Worm (Caenorhabditis elegans): ENCODE results near the gene T25B9.4.

T25B9.4 gene

ce11 chrIV:10718865-10719264, 38.7 kb downstream of the T25B9.4 start:
- no peak for TF ChIP-seq ama-1 (optimal IDR thresholded peaks at IDR 0.05)
- TF ChIP-seq ceh-13 (GFP tag; optimal IDR thresholded peaks at IDR 0.05) = no peak
- TF ChIP-seq ets-7 (tag; optimal IDR thresholded peaks at IDR 0.05) = no peak
- no peak for TF ChIP-seq hnd-1 (tag; optimal IDR thresholded peaks at IDR 0.05)
- no peak for TF ChIP-seq flt-1 (GFP tag; IDR thresholded peaks at IDR 0.05)
- no peak for TF ChIP-seq tbx-37 (GFP tag; conservative IDR thresholded peaks at IDR 0.05)
- TF ChIP-seq F13C5.2 (tag; optimal IDR thresholded peaks at IDR 0.05) = no peak
- no peak for TF ChIP-seq sea-1 (GFP tag; conservative IDR thresholded peaks at IDR 0.05)
- TF ChIP-seq tra-4 (tag; optimal IDR thresholded peaks at IDR 0.05) = no peak
- no peak for TF ChIP-seq hmg-4 (GFP tag; optimal IDR thresholded peaks at IDR 0.05)
- no peak for TF ChIP-seq scrt-1 (GFP tag; IDR thresholded peaks at IDR 0.05)
- no peak for TF ChIP-seq ceh-36 (tag; optimal IDR thresholded peaks at IDR 0.05)
- TF ChIP-seq aly-1 (tag; optimal IDR thresholded peaks at IDR 0.05) = no peak
- TF ChIP-seq hmbx-1 (tag; optimal IDR thresholded peaks at IDR 0.05) = no peak
- TF ChIP-seq pes-1 (GFP tag; IDR thresholded peaks at IDR 0.05) = no peak
- TF ChIP-seq B0310.2 (tag; optimal IDR thresholded peaks at IDR 0.05) = no peak
- no peak for TF ChIP-seq tbx-11 (GFP tag; IDR thresholded peaks at IDR 0.05)

ce11 chrIV:10718075-10718474, 39.4 kb downstream of the T25B9.4 start:
- no peak for TF ChIP-seq scrt-1 (GFP tag; IDR thresholded peaks at IDR 0.05)

ce11 chrIV:10716348-10716747, 41.2 kb downstream of the T25B9.4 start, which contains the start of gene ncx-3:
Gene ncx-3, plus strand, starts transcription at chrIV:10716648.
- TF ChIP-seq hnd-1 (tag; optimal IDR thresholded peaks at IDR 0.05) (no peak), F13C5.2 (tag; optimal IDR thresholded peaks at IDR 0.05) (no peak), pes-1 (GFP tag; IDR thresholded peaks at IDR 0.05) (no peak), ceh-36 (tag; optimal IDR thresholded peaks at IDR 0.05) (no peak), hmg-4 (GFP tag; optimal IDR thresholded peaks at IDR 0.05) (no peak), tra-4 (tag; optimal IDR thresholded peaks at IDR 0.05) (no peak), flt-1 (GFP tag; IDR thresholded peaks at IDR 0.05) (no peak)

- TF ChIP-seq pes-1 (GFP tag; IDR thresholded peaks at IDR 0.05) (no peak), tbx-37 (GFP tag; conservative IDR thresholded peaks at IDR 0.05) (no peak), B0310.2 (tag; optimal IDR thresholded peaks at IDR 0.05) (no peak), sea-1 (GFP tag; conservative IDR thresholded peaks at IDR 0.05) (no peak), hnd-1 (tag; optimal IDR thresholded peaks at IDR 0.05) (no peak), scrt-1 (GFP tag; IDR thresholded peaks at IDR 0.05) (no peak), ama-1 (optimal IDR thresholded peaks at IDR 0.05) (no peak)
These were observed 42.9 kb downstream of the T25B9.4 start for ce11 chrIV:10714594-10714993.

- no peak for TF ChIP-seq ama-1 (optimal IDR thresholded peaks at IDR 0.05)
- TF ChIP-seq F13C5.2 (tag; optimal IDR thresholded peaks at IDR 0.05) = no peak
- no peak for TF ChIP-seq tbx-37 (GFP tag; conservative IDR thresholded peaks at IDR 0.05)
- no peak for TF ChIP-seq flt-1 (GFP tag; IDR thresholded peaks at IDR 0.05)
- TF ChIP-seq pes-1 (GFP tag; IDR thresholded peaks at IDR 0.05) = no peak
- TF ChIP-seq hnd-1 (tag; optimal IDR thresholded peaks at IDR 0.05) = no peak
- no peak for TF ChIP-seq tra-4 (tag; optimal IDR thresholded peaks at IDR 0.05)
- TF ChIP-seq sea-1 (GFP tag; conservative IDR thresholded peaks at IDR 0.05) = no peak
- no peak for TF ChIP-seq scrt-1 (GFP tag; IDR thresholded peaks at IDR 0.05)
- no peak for TF ChIP-seq hmbx-1 (tag; optimal IDR thresholded peaks at IDR 0.05)
- no peak for TF ChIP-seq tbx-11 (GFP tag; IDR thresholded peaks at IDR 0.05)
- no peak for TF ChIP-seq aly-1 (tag; optimal IDR thresholded peaks at IDR 0.05)
These were observed 45.8 kb downstream of the T25B9.4 start, which contains the start of gene glb-21 for ce11 chrIV:10711729-10712128. Gene glb-21, minus strand, starts transcription at chrIV:10711794.

- TF ChIP-seq ama-1 (optimal IDR thresholded peaks at IDR 0.05) (no peak), tra-4 (tag; optimal IDR thresholded peaks at IDR 0.05) (no peak), flt-1 (GFP tag; IDR thresholded peaks at IDR 0.05) (no peak), sea-1 (GFP tag; conservative IDR thresholded peaks at IDR 0.05) (no peak), scrt-1 (GFP tag; IDR thresholded peaks at IDR 0.05) (no peak)
These were observed 51.4 kb downstream of the T25B9.4 start, which contains the start of gene R102.6 for ce11 chrIV:10706090-10706489. Gene R102.6, minus strand, starts transcription at chrIV:10706190.
